Worm (Caenorhabditis elegans) whole organism, L3 larva: ENCODE data around the gene del-2.

Experiments
- ama-1 ChIP-seq: fragments of 150-350 bp; optimal IDR thresholded peaks from 2 replicates; lab custom pipeline; 2018
- daf-12 ChIP-seq: fragments of 150-350 bp; optimal IDR thresholded peaks from 2 replicates; lab custom pipeline; 2014; ENCODE audit warnings: missing biosample characterization, missing genetic modification reagents, missing genetic modification characterization
- elt-3 ChIP-seq, 3 experiments: fragments of 150-350 bp in 1 of 3; sonication (generic microtip) in 2 of 3; optimal IDR thresholded peaks; 2 replicates in 2 of 3; 4 replicates in 1 of 3; lab custom pipeline; 2014 to 2017; ENCODE audit warnings: missing biosample characterization in 3 of 3, missing genetic modification characterization in 3 of 3
- nhr-11 ChIP-seq: fragments of 150-350 bp; optimal IDR thresholded peaks from 2 replicates; lab custom pipeline; 2014; ENCODE audit warnings: missing biosample characterization, missing genetic modification characterization
- snpc-4 ChIP-seq: fragments of 150-350 bp; optimal IDR thresholded peaks from 2 replicates; lab custom pipeline; 2014; ENCODE audit warnings: missing biosample characterization, missing genetic modification characterization
- tbx-2 ChIP-seq: sonication (generic microtip); optimal IDR thresholded peaks from 2 replicates; lab custom pipeline; 2016; ENCODE audit warnings: mild to moderate bottlenecking, missing genetic modification characterization, missing compliant biosample characterization
- unc-62 ChIP-seq: fragments of 150-350 bp; sonication (generic microtip); optimal IDR thresholded peaks from 4 replicates; lab custom pipeline; 2014; ENCODE audit warnings: missing biosample characterization, missing genetic modification reagents, missing genetic modification characterization

DNA sequence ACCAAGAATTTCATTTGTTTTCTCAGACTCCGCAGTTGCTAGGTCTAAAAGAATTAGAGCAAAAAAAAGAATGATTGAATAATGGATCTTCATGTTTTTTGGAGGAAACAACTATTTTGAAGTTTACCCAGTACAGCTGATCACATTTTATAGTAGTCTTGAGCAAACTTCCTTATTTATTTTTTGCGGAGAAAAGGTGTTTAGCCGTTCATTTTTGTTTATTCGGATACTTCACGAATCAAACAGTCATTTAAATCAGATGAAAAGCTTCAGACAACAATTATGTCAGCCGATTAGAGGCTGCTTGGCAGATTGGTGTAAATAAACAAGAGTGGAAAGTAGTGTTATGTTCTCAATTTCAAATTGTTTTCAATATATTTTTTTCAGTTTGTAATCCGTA, 17.6 kb downstream of the del-2 start, which contains the start of gene W09C2.8:
- TF ChIP-seq snpc-4 (tag; lab: Kevin White, UChicago) (no peak), ama-1 (lab: Kevin White, UChicago) (no peak), unc-62 (GFP tag; lab: Kevin White, UChicago) (no peak), elt-3 (tag; optimal IDR thresholded peaks at IDR 0.05; lab: Kevin White, UChicago) (no peak), daf-12 (no peak), nhr-11 (tag; lab: Kevin White, UChicago) (no peak), tbx-2 (tag; lab: Kevin White, UChicago) (no peak)
